Worm (Caenorhabditis elegans): Measurements from ENCODE around the gene ztf-18.
A peak's percentile ranks its signal among the peaks of the same experiment; 100 is the strongest.

The ztf-18 gene

ce11 chrIII:895525-895924 is at the start of gene ztf-18, which contains the start of gene F23H11.2:
Gene ztf-18, minus strand, starts transcription at chrIII:895712.
Gene F23H11.2, plus strand, starts transcription at chrIII:895747.
- TF ChIP-seq B0310.2 (tag; optimal IDR thresholded peaks at IDR 0.05) (no peak), hmbx-1 (tag; optimal IDR thresholded peaks at IDR 0.05) (no peak), ama-1 (optimal IDR thresholded peaks at IDR 0.05) (no peak), hnd-1 (tag; optimal IDR thresholded peaks at IDR 0.05) (no peak), ceh-36 (tag; optimal IDR thresholded peaks at IDR 0.05) (no peak), sea-1 (GFP tag; conservative IDR thresholded peaks at IDR 0.05) (no peak), aly-1 (tag; optimal IDR thresholded peaks at IDR 0.05) (no peak), tbx-11 (GFP tag; IDR thresholded peaks at IDR 0.05) (no peak), hmg-4 (GFP tag; optimal IDR thresholded peaks at IDR 0.05) (no peak), pes-1 (GFP tag; IDR thresholded peaks at IDR 0.05) (no peak), tbx-37 (GFP tag; conservative IDR thresholded peaks at IDR 0.05) (no peak), ceh-13 (GFP tag; optimal IDR thresholded peaks at IDR 0.05) (no peak), F13C5.2 (tag; optimal IDR thresholded peaks at IDR 0.05) (no peak), scrt-1 (GFP tag; IDR thresholded peaks at IDR 0.05) (no peak), ets-7 (tag; optimal IDR thresholded peaks at IDR 0.05) (no peak), tra-4 (tag; optimal IDR thresholded peaks at IDR 0.05) (no peak), flt-1 (GFP tag; IDR thresholded peaks at IDR 0.05) (no peak)

ce11 chrIII:943426-943927 is 48.0 kb upstream of the ztf-18 start, which contains the start of gene fbxa-59:
Gene fbxa-59, minus strand, starts transcription at chrIII:943476.
- TF ChIP-seq tbx-11 (GFP tag; IDR thresholded peaks at IDR 0.05) = no peak
- no peak for TF ChIP-seq tbx-37 (GFP tag; conservative IDR thresholded peaks at IDR 0.05)
- TF ChIP-seq ceh-13 (GFP tag; optimal IDR thresholded peaks at IDR 0.05) = no peak

DNA sequence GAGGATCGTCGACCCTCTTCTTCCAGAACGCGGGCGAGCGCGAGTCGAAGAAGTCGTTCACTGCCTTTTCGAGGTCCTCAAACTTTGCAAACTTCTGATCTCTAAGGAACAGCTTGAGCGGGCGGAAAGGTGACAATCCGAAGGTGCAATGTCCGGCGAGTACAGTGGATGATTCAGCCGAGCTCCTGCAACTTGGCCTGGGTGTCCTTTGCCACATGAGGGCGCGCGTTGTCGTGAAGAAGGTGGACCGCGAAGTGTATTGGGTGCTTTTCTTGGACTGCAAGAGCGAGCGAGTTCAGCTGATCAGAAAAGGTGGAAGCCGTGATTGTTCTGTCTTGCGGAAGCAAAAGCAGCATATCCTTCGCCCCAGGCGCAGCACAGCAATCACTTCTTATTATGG is 46.4 kb upstream of the ztf-18 start:
- TF ChIP-seq aly-1 (tag; optimal IDR thresholded peaks at IDR 0.05) (no peak), flt-1 (GFP tag; IDR thresholded peaks at IDR 0.05) (no peak), hmbx-1 (tag; optimal IDR thresholded peaks at IDR 0.05) (no peak)

DNA sequence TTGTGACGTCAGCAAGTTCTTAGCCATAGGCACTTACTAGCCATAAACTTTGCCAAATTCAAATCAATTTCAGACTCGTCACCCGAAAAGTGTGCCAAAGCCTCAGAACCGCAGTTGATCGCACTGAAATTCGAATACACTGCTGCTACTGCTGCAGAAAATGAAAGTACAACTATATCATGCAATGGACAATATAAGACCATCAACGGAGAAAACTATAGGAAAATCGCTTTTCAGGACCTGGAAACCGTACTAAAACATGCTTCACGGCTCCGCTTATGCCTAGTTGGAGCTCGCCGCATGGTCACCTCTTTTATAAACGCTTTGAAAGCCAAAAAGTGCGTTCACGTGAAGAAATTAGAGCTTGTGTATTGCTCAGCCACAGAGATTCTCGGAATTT is 43.1 kb upstream of the ztf-18 start, which contains the start of gene fbxa-22:
TSS of gene fbxa-22 (plus strand) at position 301 of the 400 bp plus-strand sequence.
- no peak for TF ChIP-seq F13C5.2 (tag; optimal IDR thresholded peaks at IDR 0.05)
- TF ChIP-seq pes-1 (GFP tag; IDR thresholded peaks at IDR 0.05) = no peak
- no peak for TF ChIP-seq hmbx-1 (tag; optimal IDR thresholded peaks at IDR 0.05)
- TF ChIP-seq tra-4 (tag; optimal IDR thresholded peaks at IDR 0.05) = no peak
- no peak for TF ChIP-seq B0310.2 (tag; optimal IDR thresholded peaks at IDR 0.05)

- TF ChIP-seq hmg-4 (GFP tag; optimal IDR thresholded peaks at IDR 0.05) = no peak
- TF ChIP-seq tbx-11 (GFP tag; IDR thresholded peaks at IDR 0.05) = no peak
- TF ChIP-seq sea-1 (GFP tag; conservative IDR thresholded peaks at IDR 0.05) = no peak
- no peak for TF ChIP-seq tbx-37 (GFP tag; conservative IDR thresholded peaks at IDR 0.05)
- TF ChIP-seq ceh-13 (GFP tag; optimal IDR thresholded peaks at IDR 0.05) = no peak
- no peak for TF ChIP-seq aly-1 (tag; optimal IDR thresholded peaks at IDR 0.05)
- no peak for TF ChIP-seq hnd-1 (tag; optimal IDR thresholded peaks at IDR 0.05)
- no peak for TF ChIP-seq B0310.2 (tag; optimal IDR thresholded peaks at IDR 0.05)
- no peak for TF ChIP-seq hmbx-1 (tag; optimal IDR thresholded peaks at IDR 0.05)
- TF ChIP-seq ceh-36 (tag; optimal IDR thresholded peaks at IDR 0.05) = no peak
- TF ChIP-seq scrt-1 (GFP tag; IDR thresholded peaks at IDR 0.05) = no peak
- no peak for TF ChIP-seq F13C5.2 (tag; optimal IDR thresholded peaks at IDR 0.05)
- no peak for TF ChIP-seq flt-1 (GFP tag; IDR thresholded peaks at IDR 0.05)
Observed at ce11 chrIII:937961-938360, 42.4 kb upstream of the ztf-18 start, which contains the start of gene fbxa-56. Gene fbxa-56, minus strand, starts transcription at chrIII:938061.

ce11 chrIII:936037-936507 is 40.6 kb upstream of the ztf-18 start, which contains the start of gene fbxa-55:
Gene fbxa-55, minus strand, starts transcription at chrIII:936087.
- TF ChIP-seq ama-1 (optimal IDR thresholded peaks at IDR 0.05) (no peak), tra-4 (tag; optimal IDR thresholded peaks at IDR 0.05) (no peak), ceh-36 (tag; optimal IDR thresholded peaks at IDR 0.05) (no peak), flt-1 (GFP tag; IDR thresholded peaks at IDR 0.05) (no peak), tbx-11 (GFP tag; IDR thresholded peaks at IDR 0.05) (no peak), sea-1 (GFP tag; conservative IDR thresholded peaks at IDR 0.05) (no peak)

- peak; percentile 94 for TF ChIP-seq hnd-1 (tag; optimal IDR thresholded peaks at IDR 0.05)
- TF ChIP-seq F13C5.2 (tag; optimal IDR thresholded peaks at IDR 0.05) = peak; percentile 81
- TF ChIP-seq ets-7 (tag; optimal IDR thresholded peaks at IDR 0.05) = peak; percentile 94
- TF ChIP-seq tra-4 (tag; optimal IDR thresholded peaks at IDR 0.05) = peak; percentile 32
- TF ChIP-seq B0310.2 (tag; optimal IDR thresholded peaks at IDR 0.05) = peak; percentile 9
- peak; percentile 84 for TF ChIP-seq aly-1 (tag; optimal IDR thresholded peaks at IDR 0.05)
- TF ChIP-seq hmbx-1 (tag; optimal IDR thresholded peaks at IDR 0.05) = peak; percentile 90
- peak; percentile 85 for TF ChIP-seq ceh-36 (tag; optimal IDR thresholded peaks at IDR 0.05)
Observed at ce11 chrIII:931405-931804, 35.9 kb upstream of the ztf-18 start.

DNA sequence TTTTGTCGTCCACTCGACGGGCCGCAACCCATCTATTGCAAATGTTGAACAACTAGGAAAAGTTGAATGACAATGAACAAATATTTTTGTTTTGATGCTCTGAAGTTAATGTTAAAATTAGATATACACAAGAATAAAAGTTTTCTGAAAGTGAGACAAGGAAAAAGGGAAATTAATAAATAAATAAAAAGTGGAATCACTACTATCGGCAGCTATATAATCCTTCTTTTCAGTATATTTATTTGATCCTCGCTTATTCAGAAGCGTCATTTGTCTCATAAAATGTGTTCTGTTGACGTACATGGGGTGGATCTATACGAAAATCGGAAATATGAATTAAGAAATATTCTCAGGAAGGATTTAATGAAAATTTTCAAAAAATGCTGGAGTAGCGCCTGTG is 30.7 kb upstream of the ztf-18 start, which contains the start of gene pef-1:
TSS of gene pef-1 (minus strand) at position 101 of the 400 bp plus-strand sequence.
- TF ChIP-seq aly-1 (tag; optimal IDR thresholded peaks at IDR 0.05) = no peak
- no peak for TF ChIP-seq tbx-11 (GFP tag; IDR thresholded peaks at IDR 0.05)
- TF ChIP-seq ets-7 (tag; optimal IDR thresholded peaks at IDR 0.05) = no peak
- no peak for TF ChIP-seq hnd-1 (tag; optimal IDR thresholded peaks at IDR 0.05)
- TF ChIP-seq pes-1 (GFP tag; IDR thresholded peaks at IDR 0.05) = no peak
- TF ChIP-seq F13C5.2 (tag; optimal IDR thresholded peaks at IDR 0.05) = no peak
- TF ChIP-seq sea-1 (GFP tag; conservative IDR thresholded peaks at IDR 0.05) = no peak
- no peak for TF ChIP-seq hmbx-1 (tag; optimal IDR thresholded peaks at IDR 0.05)
- TF ChIP-seq scrt-1 (GFP tag; IDR thresholded peaks at IDR 0.05) = no peak
- TF ChIP-seq ceh-36 (tag; optimal IDR thresholded peaks at IDR 0.05) = no peak
- TF ChIP-seq flt-1 (GFP tag; IDR thresholded peaks at IDR 0.05) = no peak
- no peak for TF ChIP-seq tra-4 (tag; optimal IDR thresholded peaks at IDR 0.05)
- TF ChIP-seq tbx-37 (GFP tag; conservative IDR thresholded peaks at IDR 0.05) = no peak
- TF ChIP-seq B0310.2 (tag; optimal IDR thresholded peaks at IDR 0.05) = no peak
- no peak for TF ChIP-seq ama-1 (optimal IDR thresholded peaks at IDR 0.05)
- no peak for TF ChIP-seq hmg-4 (GFP tag; optimal IDR thresholded peaks at IDR 0.05)
- TF ChIP-seq ceh-13 (GFP tag; optimal IDR thresholded peaks at IDR 0.05) = no peak

Data from whole organism, early embryonic.